Worm (Caenorhabditis elegans): ENCODE results near the gene W04B5.3.
A peak's percentile ranks its signal among the peaks of the same experiment; 100 is the strongest.

W04B5.3 gene

DNA sequence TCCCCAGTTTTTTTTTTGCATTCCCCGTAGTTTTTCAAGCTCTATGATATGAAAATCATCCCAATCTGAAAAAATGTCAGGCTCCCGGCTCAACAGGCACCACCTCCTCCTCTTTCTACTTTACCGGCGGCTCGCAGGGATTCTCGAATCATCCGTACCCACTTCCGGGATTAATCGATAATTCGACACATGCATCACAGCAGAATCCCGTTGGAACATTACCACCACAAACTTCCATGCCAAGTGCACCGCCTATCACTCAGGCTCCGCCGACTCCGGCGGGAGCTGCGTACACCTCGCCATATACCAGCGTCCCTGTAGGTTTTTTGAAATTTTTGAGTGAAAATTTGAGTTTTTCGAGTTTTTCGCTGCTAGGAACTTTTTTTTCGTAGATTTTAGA is 2.9 kb downstream of the W04B5.3 start:
- TF ChIP-seq skn-1 (tag; optimal IDR thresholded peaks at IDR 0.05) (no peak), crh-2 (tag; optimal IDR thresholded peaks at IDR 0.05) (no peak), ztf-4 (tag; optimal IDR thresholded peaks at IDR 0.05) (no peak), mdl-1 (tag; optimal IDR thresholded peaks at IDR 0.05) (no peak), nhr-77 (tag; optimal IDR thresholded peaks at IDR 0.05) (no peak), nhr-237 (tag; optimal IDR thresholded peaks at IDR 0.05) (no peak), dmd-4 (tag; optimal IDR thresholded peaks at IDR 0.05) (no peak), aly-2 (tag; optimal IDR thresholded peaks at IDR 0.05) (no peak), nhr-10 (tag; optimal IDR thresholded peaks at IDR 0.05) (no peak), C34F6.9 (tag; optimal IDR thresholded peaks at IDR 0.05) (no peak), nhr-23 (tag; optimal IDR thresholded peaks at IDR 0.05) (no peak), ama-1 (optimal IDR thresholded peaks at IDR 0.05) (no peak), alr-1 (tag; optimal IDR thresholded peaks at IDR 0.05) (no peak), unc-62 (GFP tag; optimal IDR thresholded peaks at IDR 0.05) (no peak), zag-1 (tag; optimal IDR thresholded peaks at IDR 0.05) (no peak), F13H6.1 (tag; optimal IDR thresholded peaks at IDR 0.05) (no peak), sma-9 (GFP tag; optimal IDR thresholded peaks at IDR 0.05) (no peak), sma-9 (tag; optimal IDR thresholded peaks at IDR 0.05) (no peak), fos-1 (tag; optimal IDR thresholded peaks at IDR 0.05) (no peak), nhr-25 (tag; optimal IDR thresholded peaks at IDR 0.05) (no peak), nhr-129 (tag; optimal IDR thresholded peaks at IDR 0.05) (no peak)

ce11 chrIII:2423638-2424037 is 5.3 kb downstream of the W04B5.3 start:
- TF ChIP-seq ceh-82 (tag; optimal IDR thresholded peaks at IDR 0.05) (no peak), lin-11 (tag; optimal IDR thresholded peaks at IDR 0.05) (no peak), ztf-1 (GFP tag; conservative IDR thresholded peaks at IDR 0.05) (no peak), mdl-1 (tag; optimal IDR thresholded peaks at IDR 0.05) (no peak), ztf-4 (tag; optimal IDR thresholded peaks at IDR 0.05) (no peak), alr-1 (tag; optimal IDR thresholded peaks at IDR 0.05) (no peak), sem-4 (tag; optimal IDR thresholded peaks at IDR 0.05) (no peak), nhr-21 (tag; optimal IDR thresholded peaks at IDR 0.05) (no peak), nhr-12 (tag; optimal IDR thresholded peaks at IDR 0.05) (no peak), peb-1 (tag; optimal IDR thresholded peaks at IDR 0.05) (no peak), unc-62 (GFP tag; optimal IDR thresholded peaks at IDR 0.05) (no peak), nhr-11 (tag; optimal IDR thresholded peaks at IDR 0.05) (no peak), ceh-16 (tag; optimal IDR thresholded peaks at IDR 0.05) (no peak), R02D3.7 (tag; optimal IDR thresholded peaks at IDR 0.05) (no peak), mbf-1 (tag; optimal IDR thresholded peaks at IDR 0.05) (no peak)

DNA sequence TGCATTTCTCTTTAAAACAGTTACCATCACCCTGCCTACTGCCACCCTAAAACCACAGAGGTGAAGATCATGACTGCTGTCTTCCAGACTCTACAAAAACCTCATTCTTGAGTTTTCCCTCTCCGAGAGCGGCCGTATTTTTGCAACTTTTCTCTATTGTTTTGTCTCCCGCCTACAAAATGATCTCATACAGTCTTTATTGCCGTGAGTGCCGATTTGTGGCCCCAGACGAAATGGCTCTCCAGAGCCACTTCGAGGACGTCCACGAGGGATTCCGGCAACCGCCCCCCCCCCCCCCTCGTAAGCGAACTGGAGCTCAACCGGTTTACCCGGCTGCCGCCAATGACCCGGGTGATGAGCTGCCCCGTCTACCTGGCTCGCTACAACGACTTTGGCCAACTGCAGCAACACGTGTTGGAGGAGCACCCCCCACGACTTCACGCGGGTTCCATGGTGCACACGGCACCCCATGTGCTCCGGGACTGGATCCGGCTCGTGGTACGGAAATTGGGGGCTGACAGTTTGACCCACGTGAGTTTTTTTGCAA is 6.5 kb downstream of the W04B5.3 start:
- TF ChIP-seq nhr-77 (tag; optimal IDR thresholded peaks at IDR 0.05) (no peak), ceh-16 (tag; optimal IDR thresholded peaks at IDR 0.05) (no peak), F13H6.1 (tag; optimal IDR thresholded peaks at IDR 0.05) (no peak), nhr-129 (tag; optimal IDR thresholded peaks at IDR 0.05) (no peak), Y55F3AM.14 (GFP tag; optimal IDR thresholded peaks at IDR 0.05) (no peak), mdl-1 (tag; optimal IDR thresholded peaks at IDR 0.05) (no peak), ceh-82 (tag; optimal IDR thresholded peaks at IDR 0.05) (no peak), nhr-23 (tag; optimal IDR thresholded peaks at IDR 0.05) (no peak), elt-1 (tag; optimal IDR thresholded peaks at IDR 0.05) (no peak), nhr-12 (tag; optimal IDR thresholded peaks at IDR 0.05) (no peak), ztf-11 (tag; optimal IDR thresholded peaks at IDR 0.05) (no peak)

DNA sequence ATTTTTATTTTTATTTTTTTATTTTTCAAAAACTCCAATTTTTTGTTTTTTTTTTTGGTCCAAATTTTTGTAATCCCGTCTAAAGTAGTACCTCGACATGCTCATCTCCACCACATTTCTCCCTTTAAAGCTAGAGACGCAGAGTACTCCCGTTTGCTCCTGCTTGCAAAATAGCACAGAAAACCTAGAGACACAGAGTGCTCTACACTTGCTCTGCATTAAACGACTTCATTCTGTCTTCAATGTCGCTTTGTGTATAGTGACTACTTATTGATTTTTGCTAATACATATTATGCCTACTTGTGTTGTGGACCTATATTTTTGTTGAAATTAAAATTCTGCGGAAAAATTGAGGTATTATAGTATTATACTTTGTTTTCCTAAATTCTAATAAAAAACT is 7.8 kb downstream of the W04B5.3 start, which contains the start of gene W04B5.8:
Gene W04B5.8, plus strand, starts transcription at position 195 of the 400 bp plus-strand sequence.
- TF ChIP-seq unc-55 (GFP tag; optimal IDR thresholded peaks at IDR 0.05) (peak; percentile 64), blmp-1 (tag; optimal IDR thresholded peaks at IDR 0.05; ENCODE audit: insufficient read depth) (no peak), C34F6.9 (tag; optimal IDR thresholded peaks at IDR 0.05) (peak; percentile 34), lsy-2 (tag; optimal IDR thresholded peaks at IDR 0.05) (peak in 1 of 2 experiments; percentile 20), unc-62 (GFP tag; optimal IDR thresholded peaks at IDR 0.05) (no peak), nhr-6 (tag; optimal IDR thresholded peaks at IDR 0.05) (no peak)

Data from whole organism, L2 larva.